Fruit fly (Drosophila melanogaster) whole organism, wandering third instar larva: ENCODE results near the gene CG42759.

Experiments used
- Abd-B ChIP-seq: fragments of >200 bp; optimal IDR thresholded peaks from 2 replicates; lab custom pipeline; 2017; ENCODE audit warnings: missing biosample characterization, missing genetic modification characterization
- Dif ChIP-seq: fragments of 200-275, 200-300 bp; sonication (Bioruptor generic); optimal IDR thresholded peaks from 2 replicates; lab custom pipeline; 2018; ENCODE audit warnings: missing biosample characterization, missing genetic modification characterization; ENCODE audit not compliant: partially characterized antibody
- Hr78 ChIP-seq: fragments of >200 bp; optimal IDR thresholded peaks from 2 replicates; lab custom pipeline; 2017; ENCODE audit warnings: missing biosample characterization, missing genetic modification characterization
- Rel ChIP-seq, 2 experiments: fragments of 200-800 bp; sonication (Bioruptor generic) in 1 of 2; optimal IDR thresholded peaks; 2 replicates in 1 of 2; 3 replicates in 1 of 2; lab custom pipeline; 2016 to 2019; ENCODE audit warnings: mild to moderate bottlenecking in 2 of 2, missing biosample characterization in 2 of 2, missing genetic modification characterization in 2 of 2, moderate library complexity in 1 of 2
- br ChIP-seq: fragments of 200-800 bp; sonication (Bioruptor generic); optimal IDR thresholded peaks from 2 replicates; lab custom pipeline; 2016; ENCODE audit warnings: missing biosample characterization, missing genetic modification characterization
- dmrt93B ChIP-seq: fragments of 200-800 bp; sonication (Bioruptor generic); optimal IDR thresholded peaks from 2 replicates; lab custom pipeline; 2018; ENCODE audit warnings: missing biosample characterization, mild to moderate bottlenecking, missing genetic modification characterization
- foxo ChIP-seq, 2 experiments: fragments of 200-800 bp; sonication (Bioruptor generic); optimal IDR thresholded peaks; 2 replicates in 1 of 2; 3 replicates in 1 of 2; lab custom pipeline; 2016 to 2017; ENCODE audit warnings: missing biosample characterization in 2 of 2, missing genetic modification characterization in 2 of 2
- fru ChIP-seq: fragments of 200-800 bp; sonication (Bioruptor generic); optimal IDR thresholded peaks from 3 replicates; lab custom pipeline; 2016; ENCODE audit warnings: missing biosample characterization, mild to moderate bottlenecking, missing genetic modification characterization
- h ChIP-seq: fragments of 200-800 bp; sonication (Bioruptor generic); optimal IDR thresholded peaks from 3 replicates; lab custom pipeline; 2016; ENCODE audit warnings: missing biosample characterization, mild to moderate bottlenecking, missing genetic modification characterization
- sage ChIP-seq: fragments of 200-800 bp; sonication (Bioruptor generic); optimal IDR thresholded peaks from 2 replicates; lab custom pipeline; 2016; ENCODE audit warnings: missing biosample characterization, mild to moderate bottlenecking, missing genetic modification characterization
- tai ChIP-seq: sonication (Bioruptor generic); optimal IDR thresholded peaks from 2 replicates; lab custom pipeline; 2016; ENCODE audit warnings: missing biosample characterization, missing genetic modification characterization

dm6 chr3R:10114915-10115534, 27.8 kb upstream of the CG42759 start:
- TF ChIP-seq Rel (GFP tag; optimal IDR thresholded peaks at IDR 0.05; lab: Kevin White, UChicago) (no peak), Rel (tag; optimal IDR thresholded peaks at IDR 0.05; lab: Kevin White, UChicago) (no peak), h (GFP tag; lab: Kevin White, UChicago) (no peak), foxo (GFP tag; optimal IDR thresholded peaks at IDR 0.05; lab: Kevin White, UChicago) (no peak), Abd-B (GFP tag; lab: Kevin White, UChicago) (no peak), dmrt93B (GFP tag; lab: Kevin White, UChicago) (no peak), Hr78 (no peak), Dif (GFP tag; lab: Kevin White, UChicago) (no peak), tai (GFP tag; lab: Kevin White, UChicago) (no peak), fru (GFP tag; lab: Kevin White, UChicago) (no peak), sage (no peak), br (GFP tag; lab: Kevin White, UChicago) (no peak)
